Worm (Caenorhabditis elegans) whole organism, L4 larva: Measurements from ENCODE around the gene M106.8.

Experiments used
- D1046.2 ChIP-seq: fragments of 200-800 bp; sonication (Bioruptor generic); IDR thresholded peaks from 2 replicates; pipeline ENCODE4 v1.3.6; 2022; ENCODE audit warnings: missing genetic modification characterization, missing compliant biosample characterization
- F26F4.8 ChIP-seq: fragments of 200-800 bp; sonication (Bioruptor generic); conservative IDR thresholded peaks from 2 replicates; pipeline ENCODE4 v1.3.6; 2022; ENCODE audit warnings: missing genetic modification characterization, missing compliant biosample characterization
- Y75B8A.6 ChIP-seq: fragments of 200-800 bp; sonication (Bioruptor generic); IDR thresholded peaks from 2 replicates; pipeline ENCODE4 v1.3.6; 2022; ENCODE audit warnings: missing genetic modification reagents, missing genetic modification characterization, missing compliant biosample characterization
- aha-1 ChIP-seq: fragments of 150-350 bp; peaks from one replicate; lab custom pipeline; 2014; ENCODE audit warnings: missing biosample characterization, missing genetic modification characterization
- ama-1 ChIP-seq: fragments of 150-350 bp; optimal IDR thresholded peaks from 2 replicates; lab custom pipeline; 2014; ENCODE audit warnings: inconsistent platforms, mixed read lengths
- arid-1 ChIP-seq: fragments of 200-800 bp; sonication (Bioruptor generic); conservative IDR thresholded peaks from 2 replicates; pipeline ENCODE4 v1.3.6; 2022; ENCODE audit warnings: missing genetic modification reagents, missing genetic modification characterization, missing compliant biosample characterization
- attf-4 ChIP-seq: sonication (generic microtip); optimal IDR thresholded peaks from 3 replicates; lab custom pipeline; 2017; ENCODE audit warnings: missing biosample characterization, missing genetic modification characterization
- ceh-62 ChIP-seq: sonication (generic microtip); optimal IDR thresholded peaks from 2 replicates; lab custom pipeline; 2017; ENCODE audit warnings: missing biosample characterization, missing genetic modification characterization
- ceh-82 ChIP-seq: sonication (generic microtip); optimal IDR thresholded peaks from 2 replicates; lab custom pipeline; 2017; ENCODE audit warnings: missing biosample characterization, missing genetic modification characterization
- ces-1 ChIP-seq: fragments of 150-350 bp; sonication (generic microtip); optimal IDR thresholded peaks from 4 replicates; lab custom pipeline; 2014; ENCODE audit warnings: missing biosample characterization, missing genetic modification reagents, missing genetic modification characterization
- daf-16 ChIP-seq, 3 experiments: sonication (generic microtip); optimal IDR thresholded peaks; 2 replicates each; lab custom pipeline; 2016 to 2017; ENCODE audit warnings: missing genetic modification characterization in 3 of 3, missing genetic modification reagents in 3 of 3, mild to moderate bottlenecking in 2 of 3, missing compliant biosample characterization in 2 of 3, missing biosample characterization in 1 of 3, moderate library complexity in 1 of 3
- dmd-6 ChIP-seq: fragments of 200-800 bp; sonication (Bioruptor generic); IDR thresholded peaks from 2 replicates; pipeline ENCODE4 v1.3.6; 2022; ENCODE audit warnings: missing genetic modification reagents, missing genetic modification characterization, missing compliant biosample characterization
- dve-1 ChIP-seq: sonication (generic microtip); optimal IDR thresholded peaks from 2 replicates; lab custom pipeline; 2017; ENCODE audit warnings: antibody characterized with exemption, mild to moderate bottlenecking, missing genetic modification characterization, missing compliant biosample characterization; ENCODE audit not compliant: insufficient read depth
- fkh-10 ChIP-seq: fragments of 150-350 bp; optimal IDR thresholded peaks from 2 replicates; lab custom pipeline; 2014; ENCODE audit warnings: missing biosample characterization, missing genetic modification reagents, missing genetic modification characterization
- fos-1 ChIP-seq: fragments of 150-350 bp; optimal IDR thresholded peaks from 2 replicates; lab custom pipeline; 2014; ENCODE audit warnings: missing biosample characterization, missing genetic modification characterization
- hif-1 ChIP-seq, 2 experiments: sonication (generic microtip); optimal IDR thresholded peaks; 2 replicates each; lab custom pipeline; 2016 to 2017; ENCODE audit warnings: missing compliant biosample characterization in 2 of 2, missing genetic modification characterization in 2 of 2, missing genetic modification reagents in 2 of 2, missing genotype in 2 of 2, mild to moderate bottlenecking in 1 of 2
- hlh-11 ChIP-seq: fragments of 200-800 bp; sonication (Bioruptor generic); optimal IDR thresholded peaks from 2 replicates; lab custom pipeline; 2018; ENCODE audit warnings: mild to moderate bottlenecking, missing genetic modification characterization, missing compliant biosample characterization
- hlh-30 ChIP-seq: sonication (generic microtip); optimal IDR thresholded peaks from 2 replicates; lab custom pipeline; 2017; ENCODE audit warnings: antibody characterized with exemption, mild to moderate bottlenecking, missing genetic modification characterization, missing compliant biosample characterization; ENCODE audit not compliant: insufficient read depth
- lin-29 ChIP-seq: fragments of 200-800 bp; sonication (Bioruptor generic); IDR thresholded peaks from 2 replicates; pipeline ENCODE4 v1.3.6; 2022; ENCODE audit warnings: missing genetic modification reagents, missing genetic modification characterization, missing compliant biosample characterization
- lin-39 ChIP-seq: fragments of 150-350 bp; optimal IDR thresholded peaks from 2 replicates; lab custom pipeline; 2014; ENCODE audit warnings: missing biosample characterization, missing genetic modification reagents, missing genetic modification characterization
- mdl-1 ChIP-seq, 2 experiments: fragments of 150-350 bp in 1 of 2; sonication (generic microtip) in 1 of 2; optimal IDR thresholded peaks; 2 replicates each; lab custom pipeline; 2014 to 2017; ENCODE audit warnings: missing biosample characterization in 2 of 2, missing genetic modification characterization in 2 of 2
- mep-1 ChIP-seq: fragments of 150-350 bp; sonication (generic microtip); optimal IDR thresholded peaks from 3 replicates; lab custom pipeline; 2014; ENCODE audit warnings: missing biosample characterization, missing genetic modification characterization
- mes-2 ChIP-seq: sonication (generic microtip); optimal IDR thresholded peaks from 2 replicates; lab custom pipeline; 2016; ENCODE audit warnings: missing genotype, mild to moderate bottlenecking, missing genetic modification characterization, missing compliant biosample characterization; ENCODE audit not compliant: poor library complexity, severe bottlenecking
- mxl-3 ChIP-seq: fragments of 200-800 bp; sonication (Bioruptor generic); optimal IDR thresholded peaks from 2 replicates; lab custom pipeline; 2018; ENCODE audit warnings: mild to moderate bottlenecking, missing genetic modification characterization, missing compliant biosample characterization
- nhr-10 ChIP-seq: fragments of 150-350 bp; optimal IDR thresholded peaks from 2 replicates; lab custom pipeline; 2014; ENCODE audit warnings: missing biosample characterization, missing genetic modification characterization
- nhr-237 ChIP-seq: sonication (generic microtip); optimal IDR thresholded peaks from 2 replicates; lab custom pipeline; 2017; ENCODE audit warnings: missing biosample characterization, missing genetic modification characterization
- nhr-25 ChIP-seq: sonication (generic microtip); optimal IDR thresholded peaks from 2 replicates; lab custom pipeline; 2017; ENCODE audit warnings: missing genetic modification characterization, mild to moderate bottlenecking, missing compliant biosample characterization, antibody characterized with exemption, moderate library complexity, borderline replicate concordance; ENCODE audit not compliant: insufficient read depth
- nhr-28 ChIP-seq: fragments of 150-350 bp; optimal IDR thresholded peaks from 2 replicates; lab custom pipeline; 2014; ENCODE audit warnings: missing biosample characterization, missing genetic modification characterization
- nhr-41 ChIP-seq: fragments of 200-800 bp; sonication (Bioruptor generic); IDR thresholded peaks from 2 replicates; pipeline ENCODE4 v1.3.6; 2022; ENCODE audit warnings: missing genetic modification reagents, missing genetic modification characterization, missing compliant biosample characterization
- pha-4 ChIP-seq, 2 experiments: fragments of 150-350 bp in 1 of 2; fragments of 200-800 bp in 1 of 2; sonication (Bioruptor generic) in 1 of 2; IDR thresholded peaks in 1 of 2; optimal IDR thresholded peaks in 1 of 2; 2 replicates each; pipeline versions ENCODE4 v1.3.6 to Lab custom; 2014 to 2022; ENCODE audit warnings: missing genetic modification characterization in 2 of 2, missing genetic modification reagents in 2 of 2, missing biosample characterization in 1 of 2, missing compliant biosample characterization in 1 of 2
- rbr-2 ChIP-seq: sonication (generic microtip); optimal IDR thresholded peaks from 2 replicates; lab custom pipeline; 2016; ENCODE audit warnings: missing genotype, missing genetic modification characterization, missing compliant biosample characterization
- snpc-4 ChIP-seq: fragments of 150-350 bp; optimal IDR thresholded peaks from 2 replicates; lab custom pipeline; 2014; ENCODE audit warnings: missing biosample characterization, missing genetic modification characterization
- spr-3 ChIP-seq: fragments of 200-800 bp; sonication (Bioruptor generic); optimal IDR thresholded peaks from 2 replicates; lab custom pipeline; 2018; ENCODE audit warnings: mild to moderate bottlenecking, missing genetic modification characterization, missing compliant biosample characterization
- unc-130 ChIP-seq: sonication (generic microtip); optimal IDR thresholded peaks from 2 replicates; lab custom pipeline; 2016; ENCODE audit warnings: missing genetic modification reagents, missing genetic modification characterization, missing compliant biosample characterization
- unc-39 ChIP-seq: sonication (generic microtip); optimal IDR thresholded peaks from 2 replicates; lab custom pipeline; 2017; ENCODE audit warnings: missing biosample characterization, missing genetic modification characterization
- unc-62 ChIP-seq, 3 experiments: fragments of 150-350 bp in 1 of 3; sonication (generic microtip); optimal IDR thresholded peaks in 2 of 3; peaks in 1 of 3; 1 replicate in 1 of 3; 2 replicates in 2 of 3; lab custom pipeline; 2014 to 2017; ENCODE audit warnings: missing biosample characterization in 3 of 3, missing genetic modification characterization in 3 of 3, missing genetic modification reagents in 3 of 3, missing genotype in 1 of 3
- vab-7 ChIP-seq: fragments of 200-800 bp; sonication (Bioruptor generic); IDR thresholded peaks from 2 replicates; pipeline ENCODE4 v1.3.6; 2022; ENCODE audit warnings: missing genetic modification reagents, missing genetic modification characterization, missing compliant biosample characterization
- zip-11 ChIP-seq: fragments of 200-800 bp; sonication (Bioruptor generic); IDR thresholded peaks from 2 replicates; pipeline ENCODE4 v1.3.6; 2022; ENCODE audit warnings: missing genetic modification characterization, missing compliant biosample characterization
- ztf-11 ChIP-seq: fragments of 150-350 bp; optimal IDR thresholded peaks from 2 replicates; lab custom pipeline; 2014; ENCODE audit warnings: missing biosample characterization, missing genetic modification characterization

Gene M106.8

ce11 chrII:10843527-10843926 lies at the start of gene M106.8:
Gene M106.8 (minus strand): TSS chrII:10843627.
- TF ChIP-seq aha-1 (tag; lab: Kevin White, UChicago) (peak; percentile 67), hif-1 (tag; optimal IDR thresholded peaks at IDR 0.05; lab: Kevin White, UChicago) (no peak), rbr-2 (no peak), dmd-6 (GFP tag; lab: Robert Waterston, UW) (no peak), mxl-3 (no peak)

ce11 chrII:10888979-10889378 lies 45.6 kb upstream of the M106.8 start, which contains the start of gene ptr-8:
Gene ptr-8 (plus strand): TSS chrII:10889279.
- no peak for TF ChIP-seq fkh-10 (GFP tag; lab: Kevin White, UChicago)
- TF ChIP-seq hlh-11 (tag; lab: Kevin White, UChicago) = no peak
- no peak for TF ChIP-seq attf-4 (tag; lab: Kevin White, UChicago)
- TF ChIP-seq lin-29 (GFP tag; lab: Robert Waterston, UW) = no peak
- no peak for TF ChIP-seq arid-1 (GFP tag; lab: Robert Waterston, UW)
- TF ChIP-seq unc-130 (GFP tag; lab: Kevin White, UChicago) = no peak
- TF ChIP-seq nhr-25 (tag; lab: Kevin White, UChicago) = no peak
- no peak for TF ChIP-seq nhr-41 (GFP tag; lab: Robert Waterston, UW)
- no peak for TF ChIP-seq daf-16 (GFP tag; optimal IDR thresholded peaks at IDR 0.05; lab: Kevin White, UChicago)
- no peak for TF ChIP-seq daf-16 (tag; optimal IDR thresholded peaks at IDR 0.05; lab: Kevin White, UChicago)
- no peak for TF ChIP-seq unc-62 (GFP tag; optimal IDR thresholded peaks at IDR 0.05 in 1 of 2; lab: Kevin White, UChicago)
- no peak for TF ChIP-seq unc-62 (tag; optimal IDR thresholded peaks at IDR 0.05; lab: Kevin White, UChicago)
- TF ChIP-seq ceh-82 (tag; lab: Kevin White, UChicago) = no peak
- no peak for TF ChIP-seq dve-1 (tag; lab: Kevin White, UChicago)

DNA sequence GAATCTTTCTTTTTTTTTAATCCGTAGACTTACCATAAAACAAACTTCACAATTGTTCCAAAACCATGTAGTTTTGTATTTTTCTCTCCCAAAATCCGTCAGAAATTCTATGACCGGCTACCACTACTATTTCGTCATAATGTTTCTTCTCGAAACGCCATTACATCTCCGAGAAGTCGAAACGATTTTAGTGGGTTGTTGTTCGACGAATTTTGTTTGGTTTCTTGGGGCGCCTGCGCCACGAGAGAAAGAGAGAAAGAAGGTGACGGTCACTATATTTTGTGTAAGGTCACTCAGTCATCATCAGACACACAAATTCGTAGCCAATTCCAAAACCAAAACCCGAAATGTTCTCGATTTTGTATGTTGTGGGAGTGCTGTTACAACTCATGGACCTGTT lies 43.7 kb upstream of the M106.8 start:
- peak; percentile 93 for TF ChIP-seq nhr-28 (tag; lab: Kevin White, UChicago)
- TF ChIP-seq nhr-41 (GFP tag; lab: Robert Waterston, UW) = no peak
- TF ChIP-seq mdl-1 (tag; optimal IDR thresholded peaks at IDR 0.05; lab: Kevin White, UChicago) = peak in 1 of 2 experiments; percentile 38
- no peak for TF ChIP-seq F26F4.8 (GFP tag; lab: Robert Waterston, UW)
- TF ChIP-seq ztf-11 (tag; lab: Kevin White, UChicago) = no peak
- no peak for TF ChIP-seq zip-11 (GFP tag; lab: Robert Waterston, UW)
- no peak for TF ChIP-seq vab-7 (GFP tag; lab: Robert Waterston, UW)
- no peak for TF ChIP-seq pha-4 (GFP tag; IDR thresholded peaks at IDR 0.05; lab: Robert Waterston, UW)
- TF ChIP-seq pha-4 (tag; optimal IDR thresholded peaks at IDR 0.05; lab: Kevin White, UChicago) = no peak
- no peak for TF ChIP-seq ama-1 (lab: Kevin White, UChicago)
- no peak for TF ChIP-seq snpc-4 (tag; lab: Kevin White, UChicago)
- no peak for TF ChIP-seq dve-1 (tag; lab: Kevin White, UChicago)
- TF ChIP-seq attf-4 (tag; lab: Kevin White, UChicago) = no peak
- no peak for TF ChIP-seq fkh-10 (GFP tag; lab: Kevin White, UChicago)
- no peak for TF ChIP-seq nhr-10
- no peak for TF ChIP-seq Y75B8A.6
- TF ChIP-seq ces-1 (GFP tag; lab: Kevin White, UChicago) = no peak
- no peak for TF ChIP-seq ceh-82 (tag; lab: Kevin White, UChicago)
- no peak for TF ChIP-seq ceh-62 (tag; lab: Kevin White, UChicago)
- TF ChIP-seq mxl-3 = no peak
- TF ChIP-seq lin-29 (GFP tag; lab: Robert Waterston, UW) = no peak
- TF ChIP-seq D1046.2 (GFP tag; lab: Robert Waterston, UW) = no peak
- peak in 1 of 2 experiments; percentile 87 for TF ChIP-seq unc-62 (GFP tag; optimal IDR thresholded peaks at IDR 0.05 in 1 of 2; lab: Kevin White, UChicago)
- TF ChIP-seq unc-62 (tag; optimal IDR thresholded peaks at IDR 0.05; lab: Kevin White, UChicago) = no peak
- no peak for TF ChIP-seq mes-2 (tag; lab: Kevin White, UChicago)
- no peak for TF ChIP-seq hif-1 (tag; optimal IDR thresholded peaks at IDR 0.05; lab: Kevin White, UChicago)
- no peak for TF ChIP-seq nhr-237 (tag; lab: Kevin White, UChicago)
- TF ChIP-seq unc-39 = no peak
- TF ChIP-seq unc-130 (GFP tag; lab: Kevin White, UChicago) = no peak
- TF ChIP-seq hlh-30 (tag; lab: Kevin White, UChicago) = peak; percentile 56
- no peak for TF ChIP-seq spr-3
- TF ChIP-seq dmd-6 (GFP tag; lab: Robert Waterston, UW) = no peak
- peak; percentile 29 for TF ChIP-seq nhr-25 (tag; lab: Kevin White, UChicago)
- peak; percentile 7 for TF ChIP-seq mep-1 (tag; lab: Kevin White, UChicago)
- peak; percentile 19 for TF ChIP-seq aha-1 (tag; lab: Kevin White, UChicago)
- TF ChIP-seq lin-39 (tag; lab: Kevin White, UChicago) = no peak
- no peak for TF ChIP-seq fos-1 (tag; lab: Kevin White, UChicago)
- TF ChIP-seq, all 104 proteins: peak for 7
